Fruit fly (Drosophila melanogaster) whole organism, embryonic: ENCODE measurements around the gene CG3165.
A peak's percentile ranks its signal among the peaks of the same experiment; 100 is the strongest.

Experiments
- BEAF-32 ChIP-seq: fragments of 200-800 bp; sonication (Bioruptor generic); optimal IDR thresholded peaks from 3 replicates; lab custom pipeline; 2017; ENCODE audit warnings: missing biosample characterization, missing genetic modification characterization, mild to moderate bottlenecking, moderate library complexity, missing genetic modification reagents
- Blimp-1 ChIP-seq: fragments of 200-800 bp; sonication (Bioruptor generic); optimal IDR thresholded peaks from 3 replicates; lab custom pipeline; 2018; ENCODE audit warnings: missing biosample characterization, missing genetic modification characterization, mild to moderate bottlenecking, moderate library complexity, missing genetic modification reagents
- CG10959 ChIP-seq: fragments of 200-800 bp; sonication (Bioruptor generic); IDR thresholded peaks from 2 replicates; pipeline ENCODE4 v1.3.6; 2022; ENCODE audit warnings: missing biosample characterization, missing genetic modification characterization
- CG12659 ChIP-seq: fragments of 200-800 bp; sonication (Bioruptor generic); optimal IDR thresholded peaks from 3 replicates; lab custom pipeline; 2017; ENCODE audit warnings: mild to moderate bottlenecking, missing biosample characterization, missing genetic modification reagents, missing genetic modification characterization
- CG12744 ChIP-seq: fragments of 200-800 bp; sonication (Bioruptor generic); optimal IDR thresholded peaks from 2 replicates; lab custom pipeline; 2016; ENCODE audit warnings: missing biosample characterization, missing genetic modification characterization
- CG13424 ChIP-seq: fragments of 200-800 bp; sonication (Bioruptor generic); optimal IDR thresholded peaks from 2 replicates; lab custom pipeline; 2019; ENCODE audit warnings: missing biosample characterization, mild to moderate bottlenecking, missing genetic modification characterization, moderate library complexity
- CG1529 ChIP-seq: fragments of 200-800 bp; sonication (Bioruptor generic); optimal IDR thresholded peaks from 3 replicates; lab custom pipeline; 2018; ENCODE audit warnings: missing biosample characterization, missing genetic modification characterization
- CG15514 ChIP-seq: fragments of 200-800 bp; sonication (Bioruptor generic); optimal IDR thresholded peaks from 3 replicates; lab custom pipeline; 2017; ENCODE audit warnings: missing biosample characterization, missing genetic modification characterization, mild to moderate bottlenecking, moderate library complexity, missing genetic modification reagents
- CG1647 ChIP-seq: fragments of 200-800 bp; sonication (Bioruptor generic); optimal IDR thresholded peaks from 3 replicates; lab custom pipeline; 2016; ENCODE audit warnings: missing biosample characterization, missing genetic modification characterization
- CG16863 ChIP-seq: fragments of 200-800 bp; sonication (Bioruptor generic); optimal IDR thresholded peaks from 3 replicates; lab custom pipeline; 2016; ENCODE audit warnings: missing biosample characterization, missing genetic modification characterization
- CG17186 ChIP-seq: fragments of 200-800 bp; sonication (Bioruptor generic); optimal IDR thresholded peaks from 3 replicates; lab custom pipeline; 2017; ENCODE audit warnings: missing biosample characterization, missing genetic modification reagents, missing genetic modification characterization
- CG2889 ChIP-seq: fragments of 200-800 bp; sonication (Bioruptor generic); IDR thresholded peaks from 3 replicates; pipeline ENCODE4 v1.3.6; 2022; ENCODE audit warnings: missing biosample characterization, missing genetic modification characterization
- CG3065 ChIP-seq: fragments of 200-800 bp; sonication (Bioruptor generic); optimal IDR thresholded peaks from 2 replicates; lab custom pipeline; 2016; ENCODE audit warnings: missing biosample characterization, missing genetic modification characterization
- CG31365 ChIP-seq: fragments of 200-800 bp; sonication (Bioruptor generic); optimal IDR thresholded peaks from 2 replicates; lab custom pipeline; 2018; ENCODE audit warnings: missing biosample characterization, mild to moderate bottlenecking, missing genetic modification characterization
- CG32532 ChIP-seq: fragments of 200-800 bp; sonication (Bioruptor generic); IDR thresholded peaks from 2 replicates; pipeline ENCODE4 v1.3.6; 2022; ENCODE audit warnings: missing biosample characterization, missing genetic modification characterization
- CG32767 ChIP-seq: fragments of 200-800 bp; sonication (Bioruptor generic); IDR thresholded peaks from 2 replicates; pipeline ENCODE4 v1.3.6; 2022; ENCODE audit warnings: missing biosample characterization, missing genetic modification characterization
- CG3281 ChIP-seq: fragments of 200-800 bp; sonication (Bioruptor generic); optimal IDR thresholded peaks from 3 replicates; lab custom pipeline; 2017; ENCODE audit warnings: missing biosample characterization, mild to moderate bottlenecking, missing genetic modification characterization
- CG4282 ChIP-seq: fragments of 200-800 bp; sonication (Bioruptor generic); optimal IDR thresholded peaks from 2 replicates; lab custom pipeline; 2016; ENCODE audit warnings: missing biosample characterization, missing genetic modification characterization
- CG43689 ChIP-seq: fragments of 200-800 bp; sonication (Bioruptor generic); IDR thresholded peaks from 2 replicates; pipeline ENCODE4 v1.3.6; 2022; ENCODE audit warnings: missing biosample characterization, missing genetic modification characterization
- CG5245 ChIP-seq: fragments of 200-800 bp; sonication (Bioruptor generic); optimal IDR thresholded peaks from 3 replicates; lab custom pipeline; 2016; ENCODE audit warnings: missing biosample characterization, missing genetic modification characterization
- CG7357 ChIP-seq: fragments of 200-800 bp; sonication (Bioruptor generic); IDR thresholded peaks from 3 replicates; pipeline ENCODE4 v1.3.6; 2022; ENCODE audit warnings: missing biosample characterization, missing genetic modification characterization
- CG8388 ChIP-seq: fragments of 200-800 bp; sonication (Bioruptor generic); optimal IDR thresholded peaks from 2 replicates; lab custom pipeline; 2019; ENCODE audit warnings: missing biosample characterization, mild to moderate bottlenecking, missing genetic modification characterization, moderate library complexity
- CG9215 ChIP-seq: fragments of 200-800 bp; sonication (Bioruptor generic); IDR thresholded peaks from 2 replicates; pipeline ENCODE4 v1.3.6; 2022; ENCODE audit warnings: missing biosample characterization, missing genetic modification characterization
- Dbx ChIP-seq: fragments of 200-800 bp; sonication (Bioruptor generic); IDR thresholded peaks from 3 replicates; pipeline ENCODE4 v1.3.6; 2022; ENCODE audit warnings: missing biosample characterization, missing genetic modification characterization
- Deaf1 ChIP-seq: fragments of 200-800 bp; optimal IDR thresholded peaks from 3 replicates; lab custom pipeline; 2019; ENCODE audit warnings: missing biosample characterization, mild to moderate bottlenecking, missing genetic modification characterization, moderate library complexity
- E2f2 ChIP-seq: fragments of 200-800 bp; sonication (Bioruptor generic); IDR thresholded peaks from 2 replicates; pipeline ENCODE4 v1.3.6; 2022; ENCODE audit warnings: missing biosample characterization, missing genetic modification characterization
- Ets97D ChIP-seq: fragments of 200-800 bp; sonication (Bioruptor generic); optimal IDR thresholded peaks from 3 replicates; lab custom pipeline; 2016; ENCODE audit warnings: missing biosample characterization, missing genetic modification characterization
- Hmr ChIP-seq: fragments of 200-800 bp; sonication (Bioruptor generic); optimal IDR thresholded peaks from 3 replicates; lab custom pipeline; 2017; ENCODE audit warnings: mild to moderate bottlenecking, missing biosample characterization, missing genetic modification reagents, missing genetic modification characterization
- Mrtf ChIP-seq: fragments of 200-800 bp; sonication (Bioruptor generic); IDR thresholded peaks from 3 replicates; pipeline ENCODE4 v1.3.6; 2022; ENCODE audit warnings: missing biosample characterization, missing genetic modification characterization
- NK7.1 ChIP-seq: fragments of 200-800 bp; sonication (Bioruptor generic); optimal IDR thresholded peaks from 3 replicates; lab custom pipeline; 2016; ENCODE audit warnings: missing biosample characterization, missing genetic modification characterization
- Rx ChIP-seq: fragments of 200-800 bp; sonication (Bioruptor generic); IDR thresholded peaks from 2 replicates; pipeline ENCODE4 v1.3.6; 2022; ENCODE audit warnings: missing biosample characterization, missing genetic modification characterization
- Sox102F ChIP-seq: fragments of 200-800 bp; sonication (Bioruptor generic); optimal IDR thresholded peaks from 2 replicates; lab custom pipeline; 2018; ENCODE audit warnings: missing biosample characterization, mild to moderate bottlenecking, missing genetic modification characterization, moderate library complexity
- Spps ChIP-seq: fragments of 200-800 bp; sonication (Bioruptor generic); optimal IDR thresholded peaks from 2 replicates; lab custom pipeline; 2018; ENCODE audit warnings: missing biosample characterization, mild to moderate bottlenecking, missing genetic modification characterization
- cas ChIP-seq: fragments of 200-800 bp; sonication (Bioruptor generic); IDR thresholded peaks from 2 replicates; pipeline ENCODE4 v1.3.6; 2022; ENCODE audit warnings: missing biosample characterization, missing genetic modification characterization
- caup ChIP-seq: fragments of 200-800 bp; sonication (Bioruptor generic); optimal IDR thresholded peaks from 3 replicates; lab custom pipeline; 2017; ENCODE audit warnings: missing biosample characterization, mild to moderate bottlenecking, missing genetic modification characterization, moderate library complexity; ENCODE audit not compliant: severe bottlenecking
- corto ChIP-seq: fragments of 200-800 bp; sonication (Bioruptor generic); optimal IDR thresholded peaks from 2 replicates; lab custom pipeline; 2016; ENCODE audit warnings: missing biosample characterization, mild to moderate bottlenecking, missing genetic modification characterization, moderate library complexity
- croc ChIP-seq: fragments of 200-800 bp; sonication (Bioruptor generic); conservative IDR thresholded peaks from 3 replicates; pipeline ENCODE4 v1.3.6; 2022; ENCODE audit warnings: missing biosample characterization, missing genetic modification characterization
- grau ChIP-seq: fragments of 200-800 bp; optimal IDR thresholded peaks from 3 replicates; lab custom pipeline; 2019; ENCODE audit warnings: missing biosample characterization, mild to moderate bottlenecking, missing genetic modification characterization, moderate library complexity
- ham ChIP-seq: fragments of 200-800 bp; sonication (Bioruptor generic); IDR thresholded peaks from 2 replicates; pipeline ENCODE4 v1.3.6; 2022; ENCODE audit warnings: missing biosample characterization, missing genetic modification characterization
- her ChIP-seq: fragments of 200-800 bp; sonication (Bioruptor generic); optimal IDR thresholded peaks from 2 replicates; lab custom pipeline; 2016; ENCODE audit warnings: missing biosample characterization, missing genetic modification characterization
- inv ChIP-seq: fragments of 200-800 bp; sonication (Bioruptor generic); IDR thresholded peaks from 2 replicates; pipeline ENCODE4 v1.3.6; 2022; ENCODE audit warnings: missing biosample characterization, missing genetic modification characterization; ENCODE audit not compliant: partially characterized antibody
- kah ChIP-seq: fragments of 200-800 bp; sonication (Bioruptor generic); optimal IDR thresholded peaks from 2 replicates; lab custom pipeline; 2018; ENCODE audit warnings: missing biosample characterization, mild to moderate bottlenecking, missing genetic modification characterization
- lab ChIP-seq: fragments of 200-800 bp; sonication (Bioruptor generic); optimal IDR thresholded peaks from 3 replicates; lab custom pipeline; 2017; ENCODE audit warnings: missing biosample characterization, missing genetic modification characterization, mild to moderate bottlenecking, moderate library complexity, missing genetic modification reagents
- nom ChIP-seq: fragments of 200-800 bp; sonication (Bioruptor generic); optimal IDR thresholded peaks from 2 replicates; lab custom pipeline; 2017; ENCODE audit warnings: missing biosample characterization, missing genetic modification characterization, mild to moderate bottlenecking, moderate library complexity, missing genetic modification reagents
- sisA ChIP-seq: fragments of 200-800 bp; sonication (Bioruptor generic); IDR thresholded peaks from 2 replicates; pipeline ENCODE4 v1.3.6; 2022; ENCODE audit warnings: missing biosample characterization, missing genetic modification characterization
- slou ChIP-seq: fragments of 200-800 bp; sonication (Bioruptor generic); optimal IDR thresholded peaks from 3 replicates; lab custom pipeline; 2016; ENCODE audit warnings: missing biosample characterization, missing genetic modification characterization
- stwl ChIP-seq: fragments of 200-800 bp; sonication (Bioruptor generic); optimal IDR thresholded peaks from 3 replicates; lab custom pipeline; 2018; ENCODE audit warnings: missing biosample characterization, mild to moderate bottlenecking, missing genetic modification characterization, moderate library complexity
- tin ChIP-seq: fragments of 200-800 bp; sonication (Bioruptor generic); optimal IDR thresholded peaks from 3 replicates; lab custom pipeline; 2016; ENCODE audit warnings: missing biosample characterization, missing genetic modification characterization
- zfh2 ChIP-seq: fragments of 200-800 bp; sonication (Bioruptor generic); optimal IDR thresholded peaks from 2 replicates; lab custom pipeline; 2016; ENCODE audit warnings: missing biosample characterization, missing genetic modification characterization

The CG3165 gene

DNA sequence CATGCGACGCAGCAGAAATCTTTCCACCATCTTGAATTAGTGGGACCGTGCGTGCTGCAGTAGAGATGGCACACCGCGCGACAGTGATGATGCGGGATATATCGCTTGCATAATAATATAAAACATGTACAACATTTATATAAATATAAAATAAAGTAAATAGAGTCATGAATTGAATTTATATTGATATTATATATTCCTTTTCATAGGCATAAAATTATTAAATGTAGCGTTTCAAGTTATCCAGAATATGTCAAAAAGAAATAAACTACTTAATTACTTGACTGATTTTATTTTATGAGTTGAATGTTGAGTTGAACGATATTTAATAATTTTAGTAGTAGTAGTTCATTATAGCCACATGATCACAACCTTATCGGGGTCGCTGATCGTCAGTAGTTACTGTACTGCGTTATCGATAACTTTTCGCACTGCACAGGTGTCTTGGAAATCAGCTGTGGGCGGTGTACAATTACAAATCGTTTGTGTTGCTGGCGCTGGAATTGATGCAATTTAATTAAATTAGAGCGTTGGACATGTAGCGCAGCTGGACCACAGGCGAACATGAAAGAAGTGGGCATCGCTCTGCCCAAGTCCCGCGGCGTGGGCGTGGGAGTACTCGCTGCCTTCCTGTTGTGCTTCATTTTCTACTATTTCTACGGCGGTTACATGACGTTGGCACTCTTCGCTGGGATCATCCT, 10.9 kb downstream of the CG3165 start, which contains the start of the genes Chd1 and Bem46 (continued):
- 0 out of 2 replicates have a peak, but pooled peaks have one; percentile 33 for TF ChIP-seq CG10959 (GFP tag; lab: Robert Waterston, UW)
- peak; percentile 83 for TF ChIP-seq caup (GFP tag; lab: Kevin White, UChicago)
- TF ChIP-seq CG4282 (GFP tag; lab: Kevin White, UChicago) = no peak
- TF ChIP-seq CG7357 (GFP tag; lab: Robert Waterston, UW) = peak; percentile 64; the same call in 1 of the 3 replicates
- TF ChIP-seq sisA = peak; percentile 90
- TF ChIP-seq CG9215 (GFP tag; lab: Robert Waterston, UW) = peak; percentile 88
- TF ChIP-seq Hmr (GFP tag; lab: Kevin White, UChicago) = no peak
- peak; percentile 75 for TF ChIP-seq BEAF-32 (GFP tag; lab: Kevin White, UChicago)
- TF ChIP-seq Rx (GFP tag; lab: Robert Waterston, UW) = peak; percentile 65
- peak; percentile 24 for TF ChIP-seq her (GFP tag; lab: Kevin White, UChicago)
- TF ChIP-seq croc (GFP tag; lab: Robert Waterston, UW) = peak; percentile 61; the same call in 2 of the 3 replicates
- peak; percentile 84; the same call in 2 of the 3 replicates for TF ChIP-seq CG2889 (GFP tag; lab: Robert Waterston, UW)
- TF ChIP-seq CG8388 (GFP tag; lab: Kevin White, UChicago) = peak; percentile 91
- TF ChIP-seq Sox102F = no peak
- TF ChIP-seq CG31365 (tag; lab: Kevin White, UChicago) = no peak
- TF ChIP-seq CG13424 (tag; lab: Kevin White, UChicago) = peak; percentile 90
- TF ChIP-seq nom (GFP tag; lab: Kevin White, UChicago) = peak; percentile 32
- peak; percentile 54; the same call in 1 of the 2 replicates for TF ChIP-seq CG32767 (GFP tag; lab: Robert Waterston, UW)
- peak; percentile 34 for TF ChIP-seq Ets97D (GFP tag; lab: Kevin White, UChicago)
- TF ChIP-seq tin (GFP tag; lab: Kevin White, UChicago) = peak; percentile 87
- peak; percentile 75 for TF ChIP-seq CG43689 (GFP tag; lab: Robert Waterston, UW)
- TF ChIP-seq kah (GFP tag; lab: Kevin White, UChicago) = peak; percentile 96
- TF ChIP-seq CG12744 (GFP tag; lab: Kevin White, UChicago) = peak; percentile 63
- TF ChIP-seq Dbx (GFP tag; lab: Robert Waterston, UW) = peak; percentile 89
- peak; percentile 79; the same call in 2 of the 3 replicates for TF ChIP-seq Mrtf (GFP tag; lab: Robert Waterston, UW)
- TF ChIP-seq corto (GFP tag; lab: Kevin White, UChicago) = no peak
- TF ChIP-seq CG32532 (GFP tag; lab: Robert Waterston, UW) = peak; percentile 89
- TF ChIP-seq CG3281 = peak; percentile 81
- TF ChIP-seq CG16863 (GFP tag; lab: Kevin White, UChicago) = peak; percentile 50
- TF ChIP-seq E2f2 (GFP tag; lab: Robert Waterston, UW) = peak; percentile 41; the same call in 1 of the 2 replicates
- no peak for TF ChIP-seq Deaf1 (tag; lab: Kevin White, UChicago)
- no peak for TF ChIP-seq CG1529
- TF ChIP-seq inv (GFP tag; lab: Robert Waterston, UW) = peak; percentile 39; the same call in 1 of the 2 replicates
- peak; percentile 66; the same call in 1 of the 2 replicates for TF ChIP-seq ham (GFP tag; lab: Robert Waterston, UW)
- peak; percentile 94 for TF ChIP-seq CG12659
- no peak for TF ChIP-seq Blimp-1 (GFP tag; lab: Kevin White, UChicago)
- peak; percentile 76 for TF ChIP-seq CG15514
- peak; percentile 56 for TF ChIP-seq NK7.1
- no peak; the same call in 1 of the 2 replicates for TF ChIP-seq cas (GFP tag; lab: Robert Waterston, UW)
- peak; percentile 82 for TF ChIP-seq slou (GFP tag; lab: Kevin White, UChicago)
- no peak for TF ChIP-seq lab (GFP tag; lab: Kevin White, UChicago)
- peak; percentile 84 for TF ChIP-seq zfh2 (GFP tag; lab: Kevin White, UChicago)
- TF ChIP-seq Spps = peak; percentile 46
- peak; percentile 74 for TF ChIP-seq CG5245 (GFP tag; lab: Kevin White, UChicago)
- TF ChIP-seq CG1647 (GFP tag; lab: Kevin White, UChicago) = peak; percentile 41
- peak; percentile 18 for TF ChIP-seq stwl
- TF ChIP-seq CG3065 (GFP tag; lab: Kevin White, UChicago) = peak; percentile 61
- TF ChIP-seq grau (tag; lab: Kevin White, UChicago) = peak; percentile 99
- TF ChIP-seq CG17186 (GFP tag; lab: Kevin White, UChicago) = peak; percentile 46
